Worm (Caenorhabditis elegans): ENCODE measurements around the gene zchc-1A.

zchc-1A gene

ce11 chrX:5151403-5151802, 22.8 kb upstream of the zchc-1A start:
- TF ChIP-seq klf-2 (GFP tag; conservative IDR thresholded peaks at IDR 0.05) (no peak), ztf-23 (GFP tag; IDR thresholded peaks at IDR 0.05) (no peak), cog-1 (tag; optimal IDR thresholded peaks at IDR 0.05) (no peak), flt-1 (GFP tag; IDR thresholded peaks at IDR 0.05) (no peak), tab-1 (GFP tag; IDR thresholded peaks at IDR 0.05) (no peak), ref-1 (GFP tag; conservative IDR thresholded peaks at IDR 0.05) (no peak)

- no peak for TF ChIP-seq med-1 (GFP tag; optimal IDR thresholded peaks at IDR 0.05; ENCODE audit: insufficient read depth)
These were observed 22.3 kb upstream of the zchc-1A start for ce11 chrX:5151866-5152265.

- no peak for TF ChIP-seq med-1 (GFP tag; optimal IDR thresholded peaks at IDR 0.05; ENCODE audit: insufficient read depth)
- no peak for TF ChIP-seq klf-2 (GFP tag; conservative IDR thresholded peaks at IDR 0.05)
- TF ChIP-seq T22C8.4 (GFP tag; IDR thresholded peaks at IDR 0.05), result no peak
- no peak for TF ChIP-seq ztf-23 (GFP tag; IDR thresholded peaks at IDR 0.05)
- no peak for TF ChIP-seq flt-1 (GFP tag; IDR thresholded peaks at IDR 0.05)
- no peak for TF ChIP-seq ref-1 (GFP tag; conservative IDR thresholded peaks at IDR 0.05)
- TF ChIP-seq tab-1 (GFP tag; IDR thresholded peaks at IDR 0.05), result no peak
- TF ChIP-seq cog-1 (tag; optimal IDR thresholded peaks at IDR 0.05), result no peak
- TF ChIP-seq ztf-29 (GFP tag; IDR thresholded peaks at IDR 0.05), result no peak
These were observed 21.2 kb upstream of the zchc-1A start for ce11 chrX:5152931-5153330.

ce11 chrX:5154278-5154677, 19.9 kb upstream of the zchc-1A start, which contains the start of gene C31H2.3:
TSS of gene C31H2.3 (minus strand) at chrX:5154378.
- TF ChIP-seq tab-1 (GFP tag; IDR thresholded peaks at IDR 0.05), result no peak
- no peak for TF ChIP-seq med-1 (GFP tag; optimal IDR thresholded peaks at IDR 0.05; ENCODE audit: insufficient read depth)
- TF ChIP-seq klf-2 (GFP tag; conservative IDR thresholded peaks at IDR 0.05), result no peak
- TF ChIP-seq ztf-23 (GFP tag; IDR thresholded peaks at IDR 0.05), result no peak
- no peak for TF ChIP-seq flt-1 (GFP tag; IDR thresholded peaks at IDR 0.05)
- no peak for TF ChIP-seq ref-1 (GFP tag; conservative IDR thresholded peaks at IDR 0.05)

- TF ChIP-seq flt-1 (GFP tag; IDR thresholded peaks at IDR 0.05) (no peak), ztf-29 (GFP tag; IDR thresholded peaks at IDR 0.05) (no peak), klf-2 (GFP tag; conservative IDR thresholded peaks at IDR 0.05) (no peak), med-1 (GFP tag; optimal IDR thresholded peaks at IDR 0.05; ENCODE audit: insufficient read depth) (no peak), ref-1 (GFP tag; conservative IDR thresholded peaks at IDR 0.05) (no peak)
These were observed 14.5 kb upstream of the zchc-1A start, which contains the start of gene C31H2.4 for ce11 chrX:5159645-5160044. TSS of gene C31H2.4 (minus strand) at chrX:5159663.

ce11 chrX:5162755-5163154, 11.4 kb upstream of the zchc-1A start, which contains the start of gene EGAP5.1:
TSS of gene EGAP5.1 (plus strand) at chrX:5163055.
- TF ChIP-seq T22C8.4 (GFP tag; IDR thresholded peaks at IDR 0.05) (no peak), ref-1 (GFP tag; conservative IDR thresholded peaks at IDR 0.05) (no peak), flt-1 (GFP tag; IDR thresholded peaks at IDR 0.05) (no peak), cog-1 (tag; optimal IDR thresholded peaks at IDR 0.05) (no peak), ztf-23 (GFP tag; IDR thresholded peaks at IDR 0.05) (no peak), med-1 (GFP tag; optimal IDR thresholded peaks at IDR 0.05; ENCODE audit: insufficient read depth) (no peak), klf-2 (GFP tag; conservative IDR thresholded peaks at IDR 0.05) (no peak), tab-1 (GFP tag; IDR thresholded peaks at IDR 0.05) (no peak), ztf-29 (GFP tag; IDR thresholded peaks at IDR 0.05) (no peak)

ce11 chrX:5164054-5164453, 10.1 kb upstream of the zchc-1A start:
- TF ChIP-seq ref-1 (GFP tag; conservative IDR thresholded peaks at IDR 0.05) (no peak), T22C8.4 (GFP tag; IDR thresholded peaks at IDR 0.05) (no peak), ztf-29 (GFP tag; IDR thresholded peaks at IDR 0.05) (no peak), flt-1 (GFP tag; IDR thresholded peaks at IDR 0.05) (no peak), klf-2 (GFP tag; conservative IDR thresholded peaks at IDR 0.05) (no peak), med-1 (GFP tag; optimal IDR thresholded peaks at IDR 0.05; ENCODE audit: insufficient read depth) (no peak), tab-1 (GFP tag; IDR thresholded peaks at IDR 0.05) (no peak), ztf-23 (GFP tag; IDR thresholded peaks at IDR 0.05) (no peak), cog-1 (tag; optimal IDR thresholded peaks at IDR 0.05) (no peak)

- peak; percentile 75 for TF ChIP-seq flt-1 (GFP tag; IDR thresholded peaks at IDR 0.05)
- 0 out of 2 replicates have a peak, but pooled peaks have one; percentile 44 for TF ChIP-seq ztf-29 (GFP tag; IDR thresholded peaks at IDR 0.05)
- TF ChIP-seq klf-2 (GFP tag; conservative IDR thresholded peaks at IDR 0.05), result peak; percentile 33; the same call in 1 of the 2 replicates
- TF ChIP-seq cog-1 (tag; optimal IDR thresholded peaks at IDR 0.05), result peak; percentile 82
- no peak for TF ChIP-seq T22C8.4 (GFP tag; IDR thresholded peaks at IDR 0.05)
- 0 out of 2 replicates have a peak, but pooled peaks have one; percentile 51 for TF ChIP-seq ref-1 (GFP tag; conservative IDR thresholded peaks at IDR 0.05)
- TF ChIP-seq ztf-23 (GFP tag; IDR thresholded peaks at IDR 0.05), result peak; percentile 84
- no peak for TF ChIP-seq tab-1 (GFP tag; IDR thresholded peaks at IDR 0.05)
- TF ChIP-seq med-1 (GFP tag; optimal IDR thresholded peaks at IDR 0.05; ENCODE audit: insufficient read depth), result no peak
These were observed 9.1 kb upstream of the zchc-1A start, which contains the start of gene mans-3 for ce11 chrX:5165037-5165436. TSS of gene mans-3 (plus strand) at chrX:5165395.

- TF ChIP-seq flt-1 (GFP tag; IDR thresholded peaks at IDR 0.05) (no peak), ztf-23 (GFP tag; IDR thresholded peaks at IDR 0.05) (no peak), klf-2 (GFP tag; conservative IDR thresholded peaks at IDR 0.05) (no peak), cog-1 (tag; optimal IDR thresholded peaks at IDR 0.05) (no peak), ztf-29 (GFP tag; IDR thresholded peaks at IDR 0.05) (no peak), T22C8.4 (GFP tag; IDR thresholded peaks at IDR 0.05) (no peak), tab-1 (GFP tag; IDR thresholded peaks at IDR 0.05) (no peak), med-1 (GFP tag; optimal IDR thresholded peaks at IDR 0.05; ENCODE audit: insufficient read depth) (no peak), ref-1 (GFP tag; conservative IDR thresholded peaks at IDR 0.05) (no peak)
These were observed 5.4 kb upstream of the zchc-1A start for ce11 chrX:5168770-5169169.

ce11 chrX:5171085-5171484, 3.1 kb upstream of the zchc-1A start, which contains the start of gene T03G11.10:
TSS of gene T03G11.10 (minus strand) at chrX:5171185.
- no peak for TF ChIP-seq ref-1 (GFP tag; conservative IDR thresholded peaks at IDR 0.05)
- no peak for TF ChIP-seq ztf-23 (GFP tag; IDR thresholded peaks at IDR 0.05)
- TF ChIP-seq klf-2 (GFP tag; conservative IDR thresholded peaks at IDR 0.05), result no peak
- no peak for TF ChIP-seq tab-1 (GFP tag; IDR thresholded peaks at IDR 0.05)
- no peak for TF ChIP-seq ztf-29 (GFP tag; IDR thresholded peaks at IDR 0.05)
- TF ChIP-seq T22C8.4 (GFP tag; IDR thresholded peaks at IDR 0.05), result no peak
- TF ChIP-seq med-1 (GFP tag; optimal IDR thresholded peaks at IDR 0.05; ENCODE audit: insufficient read depth), result no peak
- TF ChIP-seq cog-1 (tag; optimal IDR thresholded peaks at IDR 0.05), result no peak
- TF ChIP-seq flt-1 (GFP tag; IDR thresholded peaks at IDR 0.05), result no peak
